Fruit fly (Drosophila melanogaster) whole organism, larva: ENCODE measurements around the gene Pif1.
A peak's percentile ranks its signal among the peaks of the same experiment; 100 is the strongest.

Source experiments
- noc ChIP-seq: fragments of 200-800 bp; sonication (Bioruptor generic); optimal IDR thresholded peaks from 3 replicates; lab custom pipeline; 2019; ENCODE audit warnings: missing biosample characterization, mild to moderate bottlenecking, missing genetic modification characterization, moderate library complexity

Pif1 gene

DNA sequence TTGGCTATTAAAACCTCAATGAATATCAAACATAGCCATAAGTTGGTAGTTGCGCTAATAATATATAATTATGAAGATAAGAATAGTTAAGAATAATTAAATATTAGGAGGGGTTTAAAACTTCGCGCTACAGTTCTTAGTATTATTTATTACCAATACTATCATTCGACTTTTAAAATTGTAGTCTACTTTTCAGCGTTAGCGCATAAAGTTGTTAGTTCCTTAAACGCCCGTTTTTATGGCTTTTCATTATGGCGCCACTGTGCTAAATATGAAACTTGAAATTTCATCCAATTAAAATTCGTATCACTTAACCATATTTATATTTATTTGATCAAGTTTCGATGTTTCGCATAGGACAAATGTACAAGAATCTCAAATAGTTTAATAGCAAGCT, 10.6 kb upstream of the Pif1 start:
- no peak for TF ChIP-seq noc (tag; lab: Kevin White, UChicago)

DNA sequence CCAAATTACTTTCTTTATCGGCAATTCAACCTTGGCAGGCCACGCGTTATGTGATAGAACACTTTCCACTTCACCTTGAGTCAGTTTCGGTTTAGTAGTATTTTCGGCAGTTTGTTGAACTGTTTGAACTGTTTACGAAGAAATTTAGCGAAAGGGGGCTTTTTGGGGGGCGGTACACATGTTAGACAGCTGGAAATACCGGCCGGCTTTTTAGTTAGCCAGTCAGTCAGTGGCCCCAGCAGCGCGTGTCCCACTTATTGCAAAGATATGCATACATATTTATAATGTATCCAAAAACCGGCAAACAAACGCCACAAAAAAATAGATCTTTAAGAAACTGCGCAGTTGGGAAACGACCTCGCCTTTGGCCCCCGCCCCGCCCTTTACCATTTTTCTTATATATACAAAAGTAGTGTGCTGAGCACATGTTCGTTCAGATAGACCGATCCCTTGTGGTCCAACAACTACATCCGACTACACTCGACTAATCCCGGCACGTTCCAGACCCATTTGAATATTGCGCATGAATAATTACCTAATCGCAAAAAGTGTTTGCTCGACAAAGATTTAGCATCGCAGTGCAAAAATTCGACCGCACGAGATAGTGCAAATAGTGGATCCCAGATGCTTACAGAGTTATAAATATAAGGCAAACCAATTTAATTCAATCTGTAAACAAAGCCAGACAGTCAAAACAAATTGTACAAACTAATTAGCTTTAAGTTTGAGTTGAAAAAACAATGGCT, 10.1 kb upstream of the Pif1 start:
- peak; percentile 35 for TF ChIP-seq noc (tag; lab: Kevin White, UChicago)

DNA sequence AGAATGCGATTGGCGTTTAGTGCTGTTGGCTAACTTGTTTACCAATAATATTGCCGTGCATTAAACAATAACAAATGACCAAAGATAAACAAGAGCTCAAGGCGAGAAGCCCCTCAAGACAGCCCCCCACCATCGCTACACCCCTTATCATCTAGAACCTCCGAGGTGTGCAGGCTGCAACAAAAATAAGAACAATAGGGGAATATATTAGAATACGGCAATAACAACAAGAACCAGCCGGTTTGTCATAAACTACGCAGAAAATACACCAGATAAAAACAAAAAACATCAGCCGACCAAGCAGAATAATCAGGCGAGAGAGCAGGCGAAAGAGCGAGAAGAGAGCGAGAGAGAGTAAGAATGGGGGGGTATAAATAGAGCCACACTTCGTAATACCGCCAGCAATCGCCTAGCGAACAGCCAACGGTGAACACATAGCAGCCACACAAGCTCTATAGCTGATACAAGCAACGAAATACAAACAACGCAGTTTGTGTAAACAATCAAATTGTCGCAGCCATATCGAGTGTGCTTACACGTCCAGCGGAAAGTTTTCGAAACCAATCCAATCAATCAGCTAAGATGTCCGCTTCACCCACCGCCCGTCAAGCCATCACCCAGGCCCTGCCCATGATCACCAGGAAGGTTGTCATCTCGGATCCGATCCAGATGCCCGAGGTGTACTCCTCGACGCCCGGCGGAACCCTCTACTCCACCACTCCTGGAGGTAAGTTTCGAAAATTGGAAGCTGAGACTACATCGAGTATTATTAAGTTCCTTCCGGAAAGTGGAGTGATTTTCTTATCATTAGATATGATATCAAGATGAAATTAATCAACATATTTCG, 8.5 kb upstream of the Pif1 start, which contains the start of gene Thor:
Thor (plus strand) TSS at position 401 of the 847 bp plus-strand sequence.
- peak; percentile 61 for TF ChIP-seq noc (tag; lab: Kevin White, UChicago)

DNA sequence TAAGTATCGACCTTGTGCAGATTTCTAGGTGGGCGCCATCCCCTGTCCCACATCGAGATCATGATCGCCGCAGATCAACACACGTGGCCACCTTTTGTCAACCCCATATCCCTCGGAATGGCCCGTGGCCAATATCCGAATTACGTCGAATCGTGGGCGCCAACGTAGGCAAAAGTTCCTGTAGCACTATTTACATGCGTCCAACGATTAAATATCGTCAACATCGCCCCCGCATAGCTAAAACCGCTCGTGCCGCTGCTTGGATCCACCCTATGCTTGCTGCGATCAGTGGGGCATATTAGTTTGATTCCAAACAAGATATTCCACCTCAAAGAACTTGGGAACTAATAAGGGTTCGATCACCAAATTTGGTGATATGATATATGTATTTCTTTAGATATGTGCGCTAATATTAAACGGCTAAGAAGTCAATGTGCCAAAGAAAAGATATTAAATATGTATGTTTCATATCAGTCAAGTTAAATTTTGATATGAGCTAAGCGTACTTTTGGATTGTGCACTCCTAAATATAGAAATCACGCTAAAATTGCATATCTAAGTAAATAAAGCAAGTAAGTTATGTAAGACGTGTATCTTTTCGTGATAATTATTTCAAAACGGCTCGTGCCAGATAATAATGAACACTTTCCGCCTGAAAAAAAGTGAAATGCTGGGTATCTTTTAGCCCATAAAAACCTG, 7.4 kb upstream of the Pif1 start:
- peak; percentile 62 for TF ChIP-seq noc (tag; lab: Kevin White, UChicago)

DNA sequence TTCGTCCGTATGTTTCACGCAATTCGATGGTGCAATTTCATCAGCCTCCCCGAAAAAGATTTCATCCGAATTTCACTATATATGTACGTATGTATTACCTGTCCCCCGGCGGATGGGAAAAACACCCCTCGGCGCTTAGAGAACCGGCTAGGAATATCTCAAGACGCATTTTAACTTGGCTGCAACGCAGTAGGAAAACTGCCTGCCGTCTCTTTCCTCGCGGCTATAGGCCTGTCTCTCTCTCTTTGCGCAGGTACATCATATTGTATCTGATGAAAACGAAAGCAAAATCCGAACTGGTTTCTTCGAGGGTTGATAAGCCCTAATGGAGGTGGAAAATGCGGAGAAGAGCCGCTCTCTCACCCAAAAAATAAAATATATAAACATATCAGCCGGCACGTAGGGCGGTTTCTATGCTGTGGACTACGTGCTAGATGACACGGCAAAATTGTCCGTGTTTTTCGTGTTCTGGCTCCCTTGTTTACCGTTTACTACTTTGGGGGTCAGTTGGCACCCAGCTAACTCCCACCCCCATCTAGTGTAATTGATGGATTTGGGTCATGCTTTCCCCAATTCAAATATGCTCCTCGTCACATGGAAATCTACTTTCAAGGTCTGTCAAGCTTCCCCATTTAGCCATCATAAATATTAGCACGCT, 6.7 kb upstream of the Pif1 start:
- TF ChIP-seq noc (tag; lab: Kevin White, UChicago) = no peak

DNA sequence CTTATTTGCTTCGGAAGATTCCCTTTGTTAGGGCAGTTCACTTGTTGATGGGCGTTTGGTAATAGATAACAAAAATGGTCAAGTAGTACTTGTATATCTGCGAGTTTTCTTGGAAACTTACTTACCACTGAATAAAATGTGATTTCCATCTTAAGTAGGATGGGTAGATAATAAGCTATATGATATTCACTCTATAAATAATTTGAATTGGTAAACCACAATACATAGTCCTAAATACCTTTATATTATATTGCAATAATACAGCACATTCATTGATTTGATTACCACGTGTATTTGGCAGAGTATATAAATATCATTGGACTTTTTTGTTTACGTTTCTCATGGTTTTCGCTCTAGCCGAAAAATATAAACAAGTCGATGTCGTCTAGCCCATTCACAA, 6.1 kb upstream of the Pif1 start:
- TF ChIP-seq noc (tag; lab: Kevin White, UChicago) = peak; percentile 67

DNA sequence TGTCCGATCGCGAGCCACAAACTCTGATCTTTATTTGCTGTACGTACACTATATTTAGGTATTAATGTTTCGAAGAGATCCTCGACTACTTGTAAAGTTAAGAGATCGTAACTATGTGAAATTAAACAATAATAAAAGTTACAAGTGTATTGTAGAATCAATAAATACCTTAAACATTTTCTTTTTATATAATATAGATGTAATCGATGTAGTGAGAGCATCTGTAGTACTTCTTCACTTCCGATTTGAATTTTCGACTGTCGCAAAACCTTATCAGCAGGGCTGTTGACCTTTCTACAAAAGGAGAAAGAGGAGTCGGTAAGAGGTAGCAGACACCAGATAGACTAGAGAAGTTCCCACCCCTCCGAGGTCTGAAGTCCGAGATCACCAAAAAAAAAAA, 5.4 kb upstream of the Pif1 start:
- no peak for TF ChIP-seq noc (tag; lab: Kevin White, UChicago)

DNA sequence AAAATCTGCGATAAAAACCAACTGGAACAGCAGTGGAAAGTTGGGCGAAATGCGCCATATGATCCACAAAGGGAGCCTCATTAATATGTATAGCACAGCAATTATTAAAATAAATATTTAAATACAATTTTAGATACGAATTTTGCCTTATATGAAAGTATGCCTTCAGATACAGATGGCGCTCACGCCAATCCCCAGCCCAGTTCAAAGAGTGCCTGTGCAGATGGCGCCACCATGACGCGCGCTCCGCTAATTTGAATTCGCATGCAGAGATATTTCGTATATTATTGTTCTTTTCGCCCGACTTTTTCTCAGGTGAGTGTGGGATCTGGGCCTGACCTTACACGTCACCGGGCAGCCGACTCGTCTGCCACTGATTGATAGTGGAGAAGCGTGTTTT, 2.4 kb upstream of the Pif1 start, which contains the start of gene Pgant4:
Pgant4 (plus strand) TSS at position 362 of the 400 bp plus-strand sequence.
- no peak for TF ChIP-seq noc (tag; lab: Kevin White, UChicago)

DNA sequence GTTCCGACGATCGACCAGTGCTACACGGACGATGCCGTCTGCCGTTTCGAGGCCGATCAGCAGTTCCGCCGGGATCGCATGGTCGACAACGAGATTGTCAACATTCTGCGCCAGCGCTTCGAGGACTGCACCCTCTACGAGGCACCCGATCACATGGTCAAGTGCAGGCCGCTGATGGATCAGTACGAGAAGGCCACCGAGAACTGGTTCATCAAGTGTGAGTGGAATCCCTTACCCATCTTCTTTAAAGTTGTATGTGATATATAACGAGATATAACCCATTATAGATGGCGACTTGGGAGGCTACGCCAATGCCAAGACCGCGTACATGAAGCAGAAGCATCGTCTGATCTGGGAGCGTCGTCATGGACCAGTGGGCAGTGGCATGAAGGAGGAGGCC, 3.0 kb downstream of the Pif1 start:
- TF ChIP-seq noc (tag; lab: Kevin White, UChicago) = no peak

DNA sequence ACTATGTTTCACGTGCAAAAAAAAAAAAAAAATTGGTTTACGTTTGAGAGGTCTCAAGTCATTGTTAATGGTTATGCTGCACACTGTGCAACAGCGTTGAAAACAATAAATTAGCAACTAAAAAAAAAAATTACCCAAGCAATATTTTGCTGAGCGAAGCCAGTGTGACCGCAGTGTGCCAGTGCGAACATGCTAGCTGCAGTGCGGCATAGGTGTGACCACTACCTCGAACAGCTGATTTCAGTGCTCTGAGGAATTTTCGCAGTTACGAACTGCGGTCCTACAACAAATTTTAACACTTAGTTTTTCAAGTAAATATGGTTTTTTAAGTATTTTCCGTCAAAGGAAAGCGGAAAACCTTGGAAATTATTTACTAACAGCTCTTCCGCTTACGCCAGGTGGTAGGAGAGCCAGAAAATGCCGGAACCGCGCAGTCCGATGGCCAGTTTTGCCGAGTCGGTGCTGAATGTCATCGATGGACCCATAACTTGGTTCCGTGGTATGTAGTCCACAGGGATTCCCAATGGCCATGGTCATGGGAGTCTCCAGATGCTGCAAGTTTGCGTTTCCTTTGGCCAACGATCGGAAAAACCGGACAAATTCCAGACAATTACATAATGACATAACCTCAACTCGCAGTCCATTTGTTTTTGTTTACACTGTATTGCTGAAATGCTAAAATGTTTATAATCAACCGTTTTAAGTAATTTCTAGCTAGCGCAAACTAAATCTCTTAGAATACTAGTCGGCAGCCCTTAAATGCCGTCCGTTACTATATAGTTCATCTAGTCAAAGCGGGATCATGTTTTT, 3.7 kb downstream of the Pif1 start, which contains the start of the genes msl-2 and ND-PDSW:
msl-2 (minus strand) TSS at position 195 of the 810 bp plus-strand sequence.
ND-PDSW (plus strand) TSS at position 240 of the 810 bp plus-strand sequence.
- TF ChIP-seq noc (tag; lab: Kevin White, UChicago) = no peak

DNA sequence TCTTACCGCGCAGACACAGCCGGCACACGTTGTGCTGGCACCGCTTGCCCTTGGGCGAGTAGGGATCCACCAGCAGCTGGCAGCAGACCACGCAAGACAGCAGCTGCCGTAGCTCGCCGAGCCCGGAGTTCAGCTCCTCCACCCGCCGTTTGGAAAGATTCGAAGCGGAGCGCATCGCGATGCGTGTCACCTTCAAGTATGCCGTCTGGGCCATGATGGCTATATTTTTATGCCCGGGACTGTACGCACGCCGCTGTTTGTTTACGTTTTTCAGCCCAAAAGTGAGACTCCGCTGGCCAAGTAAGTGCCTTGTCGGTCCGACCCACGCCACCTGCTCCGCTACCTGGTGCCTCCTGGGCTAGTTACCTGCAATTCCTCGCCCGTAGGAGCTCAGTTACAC, 4.4 kb downstream of the Pif1 start:
- TF ChIP-seq noc (tag; lab: Kevin White, UChicago) = no peak

DNA sequence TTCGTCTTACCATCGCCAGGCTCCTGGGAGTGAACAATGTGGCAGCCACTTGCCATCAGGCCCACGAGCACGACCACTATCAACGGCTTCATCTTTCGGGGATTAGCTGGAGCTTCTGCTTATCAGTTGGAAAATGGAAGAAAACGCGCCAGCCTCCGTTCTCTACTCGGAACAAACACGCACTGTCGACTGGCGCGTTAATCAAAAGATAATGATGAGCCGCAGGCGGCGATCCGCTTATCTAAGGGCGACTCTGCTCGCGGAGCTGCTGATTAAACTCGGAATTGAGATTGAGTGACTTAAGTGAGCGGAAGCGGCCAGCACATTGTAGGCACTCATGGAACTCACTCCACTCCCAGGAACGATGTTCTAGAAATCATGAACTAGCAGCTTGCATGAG, 8.0 kb downstream of the Pif1 start, which contains the start of gene CG3246:
CG3246 (minus strand) TSS at position 193 of the 400 bp plus-strand sequence.
- TF ChIP-seq noc (tag; lab: Kevin White, UChicago) = peak; percentile 60

DNA sequence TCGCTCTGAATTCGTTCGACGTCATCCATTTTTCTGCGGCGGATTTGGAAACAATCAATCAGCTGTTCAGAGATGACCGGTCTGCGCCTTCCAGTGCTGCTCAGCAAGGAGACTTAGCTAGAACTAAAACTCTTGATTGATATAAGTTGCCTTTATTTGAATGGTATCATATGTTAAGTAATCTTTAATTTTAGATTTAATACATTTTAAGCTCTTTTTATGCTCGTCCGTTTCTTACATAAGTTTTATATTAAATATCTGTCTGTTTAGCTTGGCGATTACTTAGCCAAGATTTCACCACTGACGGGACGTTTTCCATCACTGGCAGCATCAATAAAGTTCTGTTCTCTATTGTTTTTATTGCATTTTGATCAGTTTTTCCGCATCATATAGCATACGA, 12.8 kb downstream of the Pif1 start, which contains the start of the genes Cog3 and Sec5:
Cog3 (minus strand) TSS at position 58 of the 400 bp plus-strand sequence.
Sec5 (plus strand) TSS at position 296 of the 400 bp plus-strand sequence.
- TF ChIP-seq noc (tag; lab: Kevin White, UChicago) = no peak

DNA sequence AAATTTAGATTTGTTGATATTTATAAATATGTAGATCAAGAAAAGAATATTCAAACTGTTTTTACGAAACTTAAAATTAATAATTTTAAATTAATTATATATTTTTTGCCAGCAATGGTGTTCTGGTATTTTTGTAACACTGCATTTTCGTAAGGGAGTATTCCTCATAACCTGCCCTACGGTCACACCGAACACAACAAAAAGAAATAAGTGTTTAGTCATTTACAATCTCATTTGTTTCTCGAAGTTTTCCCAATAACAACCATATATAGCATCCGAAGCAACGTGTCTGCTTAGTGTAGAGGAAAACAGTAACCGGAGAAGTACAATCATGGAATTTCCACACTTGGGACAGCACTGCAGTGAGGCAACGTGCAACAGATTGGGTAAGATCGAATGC, 17.5 kb downstream of the Pif1 start, which contains the start of gene CG12795:
CG12795 (plus strand) TSS at position 181 of the 400 bp plus-strand sequence.
- TF ChIP-seq noc (tag; lab: Kevin White, UChicago) = no peak
